Worm (Caenorhabditis elegans) whole organism, L3 larva: ENCODE data around the gene sfxn-5.

Source experiments
- R02D3.7 ChIP-seq: fragments of 150-350 bp; optimal IDR thresholded peaks from 2 replicates; lab custom pipeline; 2014; ENCODE audit warnings: missing biosample characterization, missing genetic modification characterization
- ZK546.5 ChIP-seq: sonication (generic microtip); optimal IDR thresholded peaks from 2 replicates; lab custom pipeline; 2017; ENCODE audit warnings: missing biosample characterization, missing genetic modification characterization
- aly-2 ChIP-seq: fragments of 150-350 bp; optimal IDR thresholded peaks from 2 replicates; lab custom pipeline; 2014; ENCODE audit warnings: missing biosample characterization, missing genetic modification characterization
- ama-1 ChIP-seq: fragments of 150-350 bp; optimal IDR thresholded peaks from 2 replicates; lab custom pipeline; 2018
- ceh-16 ChIP-seq: sonication (generic microtip); optimal IDR thresholded peaks from 2 replicates; lab custom pipeline; 2017; ENCODE audit warnings: missing biosample characterization, missing genetic modification characterization
- ceh-28 ChIP-seq: fragments of 150-350 bp; optimal IDR thresholded peaks from 2 replicates; lab custom pipeline; 2014; ENCODE audit warnings: missing biosample characterization, missing genetic modification reagents, missing genetic modification characterization
- ceh-82 ChIP-seq: fragments of 150-350 bp; optimal IDR thresholded peaks from 2 replicates; lab custom pipeline; 2014; ENCODE audit warnings: missing biosample characterization, missing genetic modification characterization
- ceh-9 ChIP-seq: sonication (generic microtip); optimal IDR thresholded peaks from 2 replicates; lab custom pipeline; 2018; ENCODE audit warnings: missing biosample characterization, missing genetic modification characterization
- daf-12 ChIP-seq: fragments of 150-350 bp; optimal IDR thresholded peaks from 2 replicates; lab custom pipeline; 2014; ENCODE audit warnings: missing biosample characterization, missing genetic modification reagents, missing genetic modification characterization
- egl-27 ChIP-seq: sonication (generic microtip); optimal IDR thresholded peaks from 4 replicates; lab custom pipeline; 2017; ENCODE audit warnings: missing biosample characterization, missing genetic modification reagents, missing genetic modification characterization
- egl-5 ChIP-seq: fragments of 150-350 bp; optimal IDR thresholded peaks from 2 replicates; lab custom pipeline; 2017; ENCODE audit warnings: missing biosample characterization, missing genetic modification reagents, missing genetic modification characterization, inconsistent platforms
- elt-1 ChIP-seq: fragments of 150-350 bp; optimal IDR thresholded peaks from 2 replicates; lab custom pipeline; 2014; ENCODE audit warnings: missing biosample characterization, missing genetic modification characterization
- elt-2 ChIP-seq: sonication (generic microtip); optimal IDR thresholded peaks from 2 replicates; lab custom pipeline; 2016; ENCODE audit warnings: missing genetic modification reagents, mild to moderate bottlenecking, missing genetic modification characterization, missing compliant biosample characterization
- elt-3 ChIP-seq, 3 experiments: fragments of 150-350 bp in 1 of 3; sonication (generic microtip) in 2 of 3; optimal IDR thresholded peaks; 2 replicates in 2 of 3; 4 replicates in 1 of 3; lab custom pipeline; 2014 to 2017; ENCODE audit warnings: missing biosample characterization in 3 of 3, missing genetic modification characterization in 3 of 3
- eor-1 ChIP-seq, 2 experiments: fragments of 150-350 bp; optimal IDR thresholded peaks; 2 replicates each; lab custom pipeline; 2014 to 2018; ENCODE audit warnings: missing biosample characterization in 2 of 2, missing genetic modification characterization in 2 of 2
- fkh-10 ChIP-seq: sonication (generic microtip); optimal IDR thresholded peaks from 2 replicates; lab custom pipeline; 2017; ENCODE audit warnings: missing biosample characterization, missing genetic modification reagents, missing genetic modification characterization
- fkh-2 ChIP-seq: fragments of 150-350 bp; optimal IDR thresholded peaks from 2 replicates; lab custom pipeline; 2014; ENCODE audit warnings: missing biosample characterization, missing genetic modification reagents, missing genetic modification characterization
- fos-1 ChIP-seq: fragments of 150-350 bp; optimal IDR thresholded peaks from 2 replicates; lab custom pipeline; 2014; ENCODE audit warnings: missing biosample characterization, missing genetic modification characterization
- hmg-11 ChIP-seq: sonication (generic microtip); optimal IDR thresholded peaks from 2 replicates; lab custom pipeline; 2016; ENCODE audit warnings: missing genetic modification characterization, missing compliant biosample characterization
- jun-1 ChIP-seq: fragments of 150-350 bp; optimal IDR thresholded peaks from 2 replicates; lab custom pipeline; 2014; ENCODE audit warnings: missing biosample characterization, missing genetic modification reagents, missing genetic modification characterization
- lin-15B ChIP-seq: fragments of 150-350 bp; optimal IDR thresholded peaks from 2 replicates; lab custom pipeline; 2014; ENCODE audit warnings: missing biosample characterization, missing genetic modification characterization
- lin-39 ChIP-seq: fragments of 150-350 bp; optimal IDR thresholded peaks from 2 replicates; lab custom pipeline; 2018; ENCODE audit warnings: missing biosample characterization, missing genetic modification reagents, missing genetic modification characterization
- lsy-12 ChIP-seq: sonication (generic microtip); optimal IDR thresholded peaks from 2 replicates; lab custom pipeline; 2016; ENCODE audit warnings: mild to moderate bottlenecking, missing genetic modification characterization, missing compliant biosample characterization
- mdl-1 ChIP-seq: fragments of 150-350 bp; optimal IDR thresholded peaks from 2 replicates; lab custom pipeline; 2014; ENCODE audit warnings: missing biosample characterization, missing genetic modification characterization
- mml-1 ChIP-seq: fragments of 150-350 bp; sonication (generic microtip); optimal IDR thresholded peaks from 3 replicates; lab custom pipeline; 2014; ENCODE audit warnings: missing biosample characterization, missing genetic modification characterization
- nfya-1 ChIP-seq: sonication (generic microtip); optimal IDR thresholded peaks from 2 replicates; lab custom pipeline; 2017; ENCODE audit warnings: missing genetic modification characterization, mild to moderate bottlenecking, missing compliant biosample characterization, antibody characterized with exemption, moderate library complexity; ENCODE audit not compliant: insufficient read depth
- nhr-11 ChIP-seq: fragments of 150-350 bp; optimal IDR thresholded peaks from 2 replicates; lab custom pipeline; 2014; ENCODE audit warnings: missing biosample characterization, missing genetic modification characterization
- nhr-12 ChIP-seq: fragments of 150-350 bp; optimal IDR thresholded peaks from 2 replicates; lab custom pipeline; 2014; ENCODE audit warnings: missing biosample characterization, missing genetic modification characterization
- nhr-23 ChIP-seq: fragments of 150-350 bp; optimal IDR thresholded peaks from 2 replicates; lab custom pipeline; 2014; ENCODE audit warnings: missing biosample characterization, missing genetic modification reagents, missing genetic modification characterization
- nhr-237 ChIP-seq: fragments of 150-350 bp; optimal IDR thresholded peaks from 2 replicates; lab custom pipeline; 2014; ENCODE audit warnings: missing biosample characterization, missing genetic modification characterization
- nhr-25 ChIP-seq: sonication (generic microtip); optimal IDR thresholded peaks from 2 replicates; lab custom pipeline; 2017; ENCODE audit warnings: missing biosample characterization, missing genetic modification characterization
- nhr-28 ChIP-seq: fragments of 150-350 bp; optimal IDR thresholded peaks from 2 replicates; lab custom pipeline; 2014; ENCODE audit warnings: missing biosample characterization, missing genetic modification characterization
- nhr-43 ChIP-seq: sonication (generic microtip); optimal IDR thresholded peaks from 2 replicates; lab custom pipeline; 2016; ENCODE audit warnings: mild to moderate bottlenecking, missing genetic modification characterization, missing compliant biosample characterization; ENCODE audit not compliant: poor library complexity, severe bottlenecking
- nhr-67 ChIP-seq: fragments of 150-350 bp; optimal IDR thresholded peaks from 2 replicates; lab custom pipeline; 2014; ENCODE audit warnings: missing biosample characterization, missing genetic modification characterization
- nhr-76 ChIP-seq: fragments of 150-350 bp; sonication (generic microtip); optimal IDR thresholded peaks from 5 replicates; lab custom pipeline; 2014; ENCODE audit warnings: missing biosample characterization, missing genetic modification characterization
- nhr-77 ChIP-seq: fragments of 150-350 bp; optimal IDR thresholded peaks from 2 replicates; lab custom pipeline; 2014; ENCODE audit warnings: missing biosample characterization, missing genetic modification characterization
- pha-4 ChIP-seq: fragments of 150-350 bp; optimal IDR thresholded peaks from 2 replicates; lab custom pipeline; 2014; ENCODE audit warnings: missing biosample characterization, missing genetic modification reagents, missing genetic modification characterization
- pqm-1 ChIP-seq: fragments of 150-350 bp; optimal IDR thresholded peaks from 2 replicates; lab custom pipeline; 2017; ENCODE audit warnings: missing biosample characterization, missing genetic modification characterization, inconsistent platforms
- sea-2 ChIP-seq: fragments of 150-350 bp; sonication (generic microtip); optimal IDR thresholded peaks from 4 replicates; lab custom pipeline; 2014; ENCODE audit warnings: missing biosample characterization, missing genetic modification reagents, missing genetic modification characterization
- skn-1 ChIP-seq: fragments of 150-350 bp; optimal IDR thresholded peaks from 2 replicates; lab custom pipeline; 2014; ENCODE audit warnings: missing biosample characterization, missing genetic modification characterization
- snpc-4 ChIP-seq: fragments of 150-350 bp; optimal IDR thresholded peaks from 2 replicates; lab custom pipeline; 2014; ENCODE audit warnings: missing biosample characterization, missing genetic modification characterization
- tbx-2 ChIP-seq: sonication (generic microtip); optimal IDR thresholded peaks from 2 replicates; lab custom pipeline; 2016; ENCODE audit warnings: mild to moderate bottlenecking, missing genetic modification characterization, missing compliant biosample characterization
- unc-39 ChIP-seq: sonication (generic microtip); optimal IDR thresholded peaks from 4 replicates; lab custom pipeline; 2017; ENCODE audit warnings: missing biosample characterization, missing genetic modification characterization
- unc-62 ChIP-seq: fragments of 150-350 bp; sonication (generic microtip); optimal IDR thresholded peaks from 4 replicates; lab custom pipeline; 2014; ENCODE audit warnings: missing biosample characterization, missing genetic modification reagents, missing genetic modification characterization
- zag-1 ChIP-seq: fragments of 150-350 bp; optimal IDR thresholded peaks from 2 replicates; lab custom pipeline; 2014; ENCODE audit warnings: missing biosample characterization, missing genetic modification characterization
- ztf-11 ChIP-seq: fragments of 150-350 bp; optimal IDR thresholded peaks from 2 replicates; lab custom pipeline; 2014; ENCODE audit warnings: missing biosample characterization, missing genetic modification characterization
- ztf-4 ChIP-seq: fragments of 150-350 bp; optimal IDR thresholded peaks from 2 replicates; lab custom pipeline; 2014; ENCODE audit warnings: missing biosample characterization, missing genetic modification characterization

The sfxn-5 gene

ce11 chrII:8131413-8131966 is 26.6 kb upstream of the sfxn-5 start:
- TF ChIP-seq nhr-76 (tag; lab: Kevin White, UChicago) (no peak), mdl-1 (no peak), ztf-4 (tag; lab: Kevin White, UChicago) (no peak), lin-15B (tag; lab: Kevin White, UChicago) (peak; percentile 8), nhr-12 (tag; lab: Kevin White, UChicago) (no peak), nhr-25 (tag; lab: Kevin White, UChicago) (peak; percentile 93), egl-5 (tag; lab: Kevin White, UChicago) (peak; percentile 60), ceh-16 (tag; lab: Kevin White, UChicago) (no peak), ceh-9 (tag; lab: Kevin White, UChicago) (no peak), sea-2 (GFP tag; lab: Kevin White, UChicago) (no peak), fkh-2 (no peak), aly-2 (tag; lab: Kevin White, UChicago) (no peak), jun-1 (tag; lab: Kevin White, UChicago) (peak; percentile 5), R02D3.7 (tag; lab: Kevin White, UChicago) (peak; percentile 31), ZK546.5 (tag; lab: Kevin White, UChicago) (no peak), nhr-11 (peak; percentile 19), skn-1 (no peak), nhr-77 (tag; lab: Kevin White, UChicago) (no peak), ztf-11 (tag; lab: Kevin White, UChicago) (no peak), pqm-1 (tag; lab: Kevin White, UChicago) (no peak), elt-1 (tag; lab: Kevin White, UChicago) (no peak), nhr-237 (tag; lab: Kevin White, UChicago) (no peak), nhr-23 (peak; percentile 45), ama-1 (lab: Kevin White, UChicago) (peak; percentile 23), eor-1 (tag; optimal IDR thresholded peaks at IDR 0.05; lab: Kevin White, UChicago) (no peak), nhr-67 (tag; lab: Kevin White, UChicago) (no peak), snpc-4 (tag; lab: Kevin White, UChicago) (peak; percentile 21), daf-12 (no peak), mml-1 (no peak), egl-27 (no peak), pha-4 (peak; percentile 62), tbx-2 (peak; percentile 53), zag-1 (tag; lab: Kevin White, UChicago) (no peak), nhr-43 (tag; lab: Kevin White, UChicago) (peak; percentile 24), nhr-28 (tag; lab: Kevin White, UChicago) (no peak), lin-39 (tag; lab: Kevin White, UChicago) (peak; percentile 93), lsy-12 (peak; percentile 38), unc-62 (no peak), ceh-28 (tag; lab: Kevin White, UChicago) (peak; percentile 55), ceh-82 (tag; lab: Kevin White, UChicago) (no peak), nfya-1 (tag; lab: Kevin White, UChicago) (peak; percentile 88), elt-2 (tag; lab: Kevin White, UChicago) (no peak), fkh-10 (peak; percentile 47), elt-3 (tag; optimal IDR thresholded peaks at IDR 0.05; lab: Kevin White, UChicago) (peak in 1 of 3 experiments; percentile 23), hmg-11 (tag; lab: Kevin White, UChicago) (peak; percentile 79), fos-1 (tag; lab: Kevin White, UChicago) (no peak)

ce11 chrII:8130792-8131191 is 25.9 kb upstream of the sfxn-5 start:
- TF ChIP-seq ama-1 (lab: Kevin White, UChicago) (peak; percentile 67), mdl-1 (no peak), pha-4 (peak; percentile 25), fos-1 (tag; lab: Kevin White, UChicago) (no peak), nhr-237 (tag; lab: Kevin White, UChicago) (no peak), nhr-76 (tag; lab: Kevin White, UChicago) (no peak), pqm-1 (tag; lab: Kevin White, UChicago) (no peak), elt-2 (tag; lab: Kevin White, UChicago) (no peak), nhr-43 (tag; lab: Kevin White, UChicago) (no peak), lin-39 (tag; lab: Kevin White, UChicago) (no peak), egl-27 (no peak), sea-2 (GFP tag; lab: Kevin White, UChicago) (no peak), nhr-11 (no peak), ztf-4 (tag; lab: Kevin White, UChicago) (no peak), lin-15B (tag; lab: Kevin White, UChicago) (no peak), skn-1 (no peak), ztf-11 (tag; lab: Kevin White, UChicago) (no peak), nhr-28 (tag; lab: Kevin White, UChicago) (no peak), nhr-25 (tag; lab: Kevin White, UChicago) (no peak), unc-39 (tag; lab: Kevin White, UChicago) (no peak), nhr-67 (tag; lab: Kevin White, UChicago) (no peak), lsy-12 (peak; percentile 28), fkh-10 (no peak), jun-1 (tag; lab: Kevin White, UChicago) (no peak), aly-2 (tag; lab: Kevin White, UChicago) (no peak), R02D3.7 (tag; lab: Kevin White, UChicago) (no peak), daf-12 (peak; percentile 62), egl-5 (tag; lab: Kevin White, UChicago) (no peak), unc-62 (no peak), ZK546.5 (tag; lab: Kevin White, UChicago) (no peak)
